Worm (Caenorhabditis elegans): ENCODE measurements around the gene Y62F5A.10.

DNA sequence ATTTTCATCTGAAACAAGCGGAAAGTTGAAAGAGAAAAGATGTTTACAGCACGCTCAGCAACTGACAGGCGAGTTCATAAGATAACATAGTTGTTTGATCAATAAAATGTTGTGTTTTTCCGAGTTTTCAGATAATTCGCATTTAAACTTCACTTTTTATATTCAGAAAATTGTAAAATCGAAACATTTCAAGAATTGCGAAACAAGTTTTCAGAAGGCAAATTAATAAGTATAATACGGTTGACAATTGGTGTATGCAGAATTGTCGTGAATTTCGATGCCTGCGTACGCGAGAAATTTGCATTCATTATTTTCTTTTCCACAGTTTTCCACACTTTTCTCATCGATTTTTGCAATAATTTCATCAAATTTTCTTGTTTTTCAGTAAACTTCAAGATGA is 26.1 kb upstream of the Y62F5A.10 start, which contains the start of the genes ooc-3 and B0334.4:
- TF ChIP-seq ceh-39 (tag; optimal IDR thresholded peaks at IDR 0.05): no peak
- TF ChIP-seq ztf-11 (tag; optimal IDR thresholded peaks at IDR 0.05): no peak
- TF ChIP-seq ceh-43 (GFP tag; optimal IDR thresholded peaks at IDR 0.05): no peak
- TF ChIP-seq flh-1 (GFP tag; optimal IDR thresholded peaks at IDR 0.05): no peak
- no peak for TF ChIP-seq snpc-4 (tag; optimal IDR thresholded peaks at IDR 0.05)
- no peak for TF ChIP-seq nhr-237 (tag; optimal IDR thresholded peaks at IDR 0.05)
- no peak for TF ChIP-seq pha-4 (tag; optimal IDR thresholded peaks at IDR 0.05)
- TF ChIP-seq mep-1 (tag; optimal IDR thresholded peaks at IDR 0.05): no peak
- TF ChIP-seq unc-39 (tag; optimal IDR thresholded peaks at IDR 0.05): no peak
- TF ChIP-seq unc-62 (GFP tag; optimal IDR thresholded peaks at IDR 0.05): no peak

Measured in whole organism, mixed stage, embryonic.